Worm (Caenorhabditis elegans) whole organism, early embryonic: Measurements from ENCODE around the gene duxl-1.

Source experiments
- B0310.2 ChIP-seq: sonication (generic microtip); optimal IDR thresholded peaks from 2 replicates; lab custom pipeline; 2016; ENCODE audit warnings: mild to moderate bottlenecking, missing genetic modification characterization, missing compliant biosample characterization
- F13C5.2 ChIP-seq: sonication (generic microtip); optimal IDR thresholded peaks from 2 replicates; lab custom pipeline; 2017; ENCODE audit warnings: mild to moderate bottlenecking, missing genetic modification characterization, inconsistent platforms, missing compliant biosample characterization
- aly-1 ChIP-seq: sonication (generic microtip); optimal IDR thresholded peaks from 2 replicates; lab custom pipeline; 2016; ENCODE audit warnings: missing genetic modification characterization, missing compliant biosample characterization
- ama-1 ChIP-seq: fragments of 150-350 bp; optimal IDR thresholded peaks from 2 replicates; lab custom pipeline; 2014
- ceh-13 ChIP-seq: fragments of 200-800 bp; sonication (Bioruptor generic); optimal IDR thresholded peaks from 2 replicates; lab custom pipeline; 2018; ENCODE audit warnings: mild to moderate bottlenecking, missing genetic modification characterization, missing compliant biosample characterization
- ceh-36 ChIP-seq: sonication (generic microtip); optimal IDR thresholded peaks from 2 replicates; lab custom pipeline; 2016; ENCODE audit warnings: missing genetic modification characterization, inconsistent platforms, missing compliant biosample characterization
- ets-7 ChIP-seq: sonication (generic microtip); optimal IDR thresholded peaks from 2 replicates; lab custom pipeline; 2016; ENCODE audit warnings: missing genotype, missing genetic modification characterization, missing compliant biosample characterization
- flt-1 ChIP-seq: fragments of 200-800 bp; sonication (Bioruptor generic); IDR thresholded peaks from 2 replicates; pipeline ENCODE4 v1.3.6; 2022; ENCODE audit warnings: missing genetic modification characterization, missing compliant biosample characterization
- hmbx-1 ChIP-seq: sonication (generic microtip); optimal IDR thresholded peaks from 2 replicates; lab custom pipeline; 2016; ENCODE audit warnings: mild to moderate bottlenecking, missing genetic modification characterization, missing compliant biosample characterization
- hmg-4 ChIP-seq: fragments of 200-800 bp; sonication (Bioruptor generic); optimal IDR thresholded peaks from 2 replicates; lab custom pipeline; 2018; ENCODE audit warnings: mild to moderate bottlenecking, missing genetic modification characterization, missing compliant biosample characterization
- hnd-1 ChIP-seq: sonication (generic microtip); optimal IDR thresholded peaks from 2 replicates; lab custom pipeline; 2016; ENCODE audit warnings: missing genetic modification characterization, missing compliant biosample characterization
- pes-1 ChIP-seq: fragments of 200-800 bp; sonication (Bioruptor generic); IDR thresholded peaks from 2 replicates; pipeline ENCODE4 v1.3.6; 2022; ENCODE audit warnings: missing genetic modification reagents, missing genetic modification characterization, missing compliant biosample characterization
- scrt-1 ChIP-seq: fragments of 200-800 bp; sonication (Bioruptor generic); IDR thresholded peaks from 2 replicates; pipeline ENCODE4 v1.3.6; 2022; ENCODE audit warnings: missing genetic modification characterization, missing compliant biosample characterization
- sea-1 ChIP-seq: fragments of 200-800 bp; sonication (Bioruptor generic); conservative IDR thresholded peaks from 2 replicates; pipeline ENCODE4 v1.3.6; 2022; ENCODE audit warnings: missing genetic modification characterization, missing compliant biosample characterization
- tbx-11 ChIP-seq: fragments of 200-800 bp; sonication (Bioruptor generic); IDR thresholded peaks from 2 replicates; pipeline ENCODE4 v1.3.6; 2022; ENCODE audit warnings: missing genetic modification characterization, missing compliant biosample characterization
- tbx-37 ChIP-seq: fragments of 200-800 bp; sonication (Bioruptor generic); conservative IDR thresholded peaks from 2 replicates; pipeline ENCODE4 v1.3.6; 2022; ENCODE audit warnings: missing genetic modification reagents, missing genetic modification characterization, missing compliant biosample characterization
- tra-4 ChIP-seq: sonication (generic microtip); optimal IDR thresholded peaks from 2 replicates; lab custom pipeline; 2017; ENCODE audit warnings: missing genetic modification characterization, missing compliant biosample characterization

duxl-1 gene

ce11 chrII:1648768-1649167 lies 14.7 kb upstream of the duxl-1 start, which contains the start of gene fbxb-21:
Gene fbxb-21 (minus strand): TSS chrII:1648868.
- TF ChIP-seq aly-1 (tag; lab: Kevin White, UChicago), result no peak
- no peak for TF ChIP-seq hnd-1 (tag; lab: Kevin White, UChicago)
- TF ChIP-seq ama-1 (lab: Kevin White, UChicago), result no peak
- no peak for TF ChIP-seq pes-1 (GFP tag; lab: Robert Waterston, UW)

ce11 chrII:1650502-1650901 lies 13.0 kb upstream of the duxl-1 start, which contains the start of gene fbxb-20:
Gene fbxb-20 (minus strand): TSS chrII:1650602.
- no peak for TF ChIP-seq F13C5.2
- TF ChIP-seq ceh-36 (tag; lab: Kevin White, UChicago), result no peak
- TF ChIP-seq ets-7 (tag; lab: Kevin White, UChicago), result no peak
- no peak for TF ChIP-seq hmbx-1 (tag; lab: Kevin White, UChicago)
- no peak for TF ChIP-seq B0310.2 (tag; lab: Kevin White, UChicago)
- no peak for TF ChIP-seq hmg-4
- no peak for TF ChIP-seq tra-4 (tag; lab: Kevin White, UChicago)
- no peak for TF ChIP-seq scrt-1 (GFP tag; lab: Robert Waterston, UW)
- TF ChIP-seq tbx-11 (GFP tag; lab: Robert Waterston, UW), result no peak
- no peak for TF ChIP-seq ama-1 (lab: Kevin White, UChicago)
- no peak for TF ChIP-seq aly-1 (tag; lab: Kevin White, UChicago)
- TF ChIP-seq tbx-37 (GFP tag; lab: Robert Waterston, UW), result no peak
- TF ChIP-seq hnd-1 (tag; lab: Kevin White, UChicago), result no peak
- no peak for TF ChIP-seq pes-1 (GFP tag; lab: Robert Waterston, UW)

ce11 chrII:1651804-1652203 lies 11.7 kb upstream of the duxl-1 start, which contains the start of gene fbxb-16:
Gene fbxb-16 (minus strand): TSS chrII:1651904.
- TF ChIP-seq tbx-37 (GFP tag; lab: Robert Waterston, UW) (no peak), ama-1 (lab: Kevin White, UChicago) (no peak), ets-7 (tag; lab: Kevin White, UChicago) (no peak), flt-1 (GFP tag; lab: Robert Waterston, UW) (no peak), pes-1 (GFP tag; lab: Robert Waterston, UW) (no peak), B0310.2 (tag; lab: Kevin White, UChicago) (no peak), scrt-1 (GFP tag; lab: Robert Waterston, UW) (no peak), hmbx-1 (tag; lab: Kevin White, UChicago) (no peak), hmg-4 (no peak), ceh-13 (GFP tag; lab: Kevin White, UChicago) (no peak), F13C5.2 (no peak), ceh-36 (tag; lab: Kevin White, UChicago) (no peak), aly-1 (tag; lab: Kevin White, UChicago) (no peak), tbx-11 (GFP tag; lab: Robert Waterston, UW) (no peak), sea-1 (no peak), tra-4 (tag; lab: Kevin White, UChicago) (no peak)

- TF ChIP-seq scrt-1 (GFP tag; lab: Robert Waterston, UW), result no peak
- no peak for TF ChIP-seq B0310.2 (tag; lab: Kevin White, UChicago)
- TF ChIP-seq ama-1 (lab: Kevin White, UChicago), result no peak
- no peak for TF ChIP-seq hmg-4
- no peak for TF ChIP-seq hnd-1 (tag; lab: Kevin White, UChicago)
- TF ChIP-seq tbx-11 (GFP tag; lab: Robert Waterston, UW), result no peak
- no peak for TF ChIP-seq aly-1 (tag; lab: Kevin White, UChicago)
- TF ChIP-seq sea-1, result no peak
- no peak for TF ChIP-seq pes-1 (GFP tag; lab: Robert Waterston, UW)
- no peak for TF ChIP-seq ets-7 (tag; lab: Kevin White, UChicago)
- TF ChIP-seq ceh-36 (tag; lab: Kevin White, UChicago), result no peak
- TF ChIP-seq ceh-13 (GFP tag; lab: Kevin White, UChicago), result no peak
- TF ChIP-seq tra-4 (tag; lab: Kevin White, UChicago), result no peak
- no peak for TF ChIP-seq tbx-37 (GFP tag; lab: Robert Waterston, UW)
- TF ChIP-seq F13C5.2, result no peak
- no peak for TF ChIP-seq hmbx-1 (tag; lab: Kevin White, UChicago)
- TF ChIP-seq flt-1 (GFP tag; lab: Robert Waterston, UW), result no peak
These were observed 10.1 kb upstream of the duxl-1 start, which contains the start of gene fbxb-15 for ce11 chrII:1653397-1653796. Gene fbxb-15 (minus strand): TSS chrII:1653497.

ce11 chrII:1654917-1655316 lies 8.6 kb upstream of the duxl-1 start, which contains the start of gene btb-12:
Gene btb-12 (plus strand): TSS chrII:1655217.
- TF ChIP-seq ceh-36 (tag; lab: Kevin White, UChicago), result no peak
- TF ChIP-seq flt-1 (GFP tag; lab: Robert Waterston, UW), result no peak
- TF ChIP-seq tra-4 (tag; lab: Kevin White, UChicago), result no peak
- no peak for TF ChIP-seq pes-1 (GFP tag; lab: Robert Waterston, UW)
- no peak for TF ChIP-seq ceh-13 (GFP tag; lab: Kevin White, UChicago)
- TF ChIP-seq F13C5.2, result no peak
- TF ChIP-seq hmg-4, result no peak
- TF ChIP-seq ama-1 (lab: Kevin White, UChicago), result no peak
- TF ChIP-seq tbx-11 (GFP tag; lab: Robert Waterston, UW), result no peak
- no peak for TF ChIP-seq sea-1
- TF ChIP-seq ets-7 (tag; lab: Kevin White, UChicago), result no peak
- no peak for TF ChIP-seq B0310.2 (tag; lab: Kevin White, UChicago)
- TF ChIP-seq scrt-1 (GFP tag; lab: Robert Waterston, UW), result no peak
- TF ChIP-seq hmbx-1 (tag; lab: Kevin White, UChicago), result no peak
- no peak for TF ChIP-seq hnd-1 (tag; lab: Kevin White, UChicago)
- TF ChIP-seq aly-1 (tag; lab: Kevin White, UChicago), result no peak

- TF ChIP-seq F13C5.2 (no peak), tbx-37 (GFP tag; lab: Robert Waterston, UW) (no peak), scrt-1 (GFP tag; lab: Robert Waterston, UW) (no peak), sea-1 (no peak), tbx-11 (GFP tag; lab: Robert Waterston, UW) (no peak), hnd-1 (tag; lab: Kevin White, UChicago) (no peak), pes-1 (GFP tag; lab: Robert Waterston, UW) (no peak), flt-1 (GFP tag; lab: Robert Waterston, UW) (no peak), tra-4 (tag; lab: Kevin White, UChicago) (no peak), ceh-13 (GFP tag; lab: Kevin White, UChicago) (no peak)
These were observed 6.3 kb upstream of the duxl-1 start, which contains the start of gene ZC204.12 for ce11 chrII:1657202-1657601. Gene ZC204.12 (minus strand): TSS chrII:1657302.
